Fruit fly (Drosophila melanogaster) whole organism, wandering third instar larva: ENCODE measurements around the gene SrpRalpha.

ENCODE experiments used
- Hr83 ChIP-seq: fragments of 200-300 bp; sonication (Bioruptor generic); optimal IDR thresholded peaks from 2 replicates; lab custom pipeline; 2016; ENCODE audit warnings: missing biosample characterization, mild to moderate bottlenecking, missing genetic modification characterization, moderate library complexity; ENCODE audit not compliant: poor library complexity, severe bottlenecking
- foxo ChIP-seq, 2 experiments: fragments of 200-800 bp; sonication (Bioruptor generic); optimal IDR thresholded peaks; 2 replicates in 1 of 2; 3 replicates in 1 of 2; lab custom pipeline; 2016 to 2017; ENCODE audit warnings: missing biosample characterization in 2 of 2, missing genetic modification characterization in 2 of 2
- h ChIP-seq: fragments of 200-800 bp; sonication (Bioruptor generic); optimal IDR thresholded peaks from 3 replicates; lab custom pipeline; 2016; ENCODE audit warnings: missing biosample characterization, mild to moderate bottlenecking, missing genetic modification characterization
- jim ChIP-seq: fragments of 175-275, 200-325 bp; sonication (Bioruptor generic); optimal IDR thresholded peaks from 2 replicates; lab custom pipeline; 2016; ENCODE audit warnings: missing biosample characterization, mild to moderate bottlenecking, missing genetic modification characterization

DNA sequence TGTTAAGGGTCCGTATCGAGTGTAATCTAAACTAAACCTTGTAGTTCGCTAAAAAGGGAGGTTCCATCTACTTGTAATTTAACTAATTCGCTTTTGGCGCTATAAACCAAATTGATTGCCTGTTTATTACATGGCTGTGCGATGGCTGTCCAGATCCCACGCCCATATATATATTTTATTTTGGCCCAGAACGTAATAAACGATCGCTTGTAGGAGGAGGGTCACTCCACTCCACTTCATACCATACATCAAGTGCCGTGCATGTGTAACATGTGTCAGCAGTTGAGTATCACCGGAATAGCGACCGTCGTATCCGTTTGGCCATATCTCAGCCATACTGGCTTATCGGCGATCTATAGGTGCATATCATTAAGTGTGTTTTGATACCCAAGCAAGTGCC is 33.6 kb downstream of the SrpRalpha start:
- TF ChIP-seq foxo (GFP tag; optimal IDR thresholded peaks at IDR 0.05; lab: Kevin White, UChicago) (no peak), Hr83 (GFP tag; lab: Kevin White, UChicago) (no peak), h (GFP tag; lab: Kevin White, UChicago) (no peak), jim (no peak)
